Fruit fly (Drosophila melanogaster) whole organism, adult: ENCODE measurements around the gene Oatp33Eb.

Source experiments
- CG11617 ChIP-seq: fragments of 200-800 bp; sonication (Bioruptor generic); optimal IDR thresholded peaks from 2 replicates; lab custom pipeline; 2017; ENCODE audit warnings: mild to moderate bottlenecking, missing biosample characterization, missing genetic modification reagents, missing genetic modification characterization
- CG5204 ChIP-seq: fragments of 200-800 bp; sonication (Bioruptor generic); optimal IDR thresholded peaks from 2 replicates; lab custom pipeline; 2016; ENCODE audit warnings: missing biosample characterization, missing genetic modification characterization
- Hr96 ChIP-seq: fragments of 200-800 bp; sonication (Bioruptor generic); optimal IDR thresholded peaks from 2 replicates; lab custom pipeline; 2016; ENCODE audit warnings: missing biosample characterization, missing genetic modification characterization
- Mnt ChIP-seq: fragments of 200-800 bp; sonication (Bioruptor generic); optimal IDR thresholded peaks from 2 replicates; lab custom pipeline; 2016; ENCODE audit warnings: missing biosample characterization, mild to moderate bottlenecking, missing genetic modification characterization
- ovo ChIP-seq: fragments of 200-800 bp; sonication (Bioruptor generic); optimal IDR thresholded peaks from 2 replicates; lab custom pipeline; 2016; ENCODE audit warnings: missing biosample characterization, missing genetic modification characterization
- pad ChIP-seq: fragments of 200-800 bp; sonication (Bioruptor generic); optimal IDR thresholded peaks from 3 replicates; lab custom pipeline; 2017; ENCODE audit warnings: missing biosample characterization, missing genetic modification characterization, mild to moderate bottlenecking, moderate library complexity, missing genetic modification reagents

- no peak for TF ChIP-seq CG11617
- no peak for TF ChIP-seq Hr96 (GFP tag; lab: Kevin White, UChicago)
- no peak for TF ChIP-seq CG5204 (GFP tag; lab: Kevin White, UChicago)
- peak; percentile 25 for TF ChIP-seq Mnt (GFP tag; lab: Kevin White, UChicago)
- TF ChIP-seq pad, result no peak
- no peak for TF ChIP-seq ovo (GFP tag; lab: Kevin White, UChicago)
Observed at dm6 chr2L:12493101-12493770, 45.0 kb downstream of the Oatp33Eb start.
